Worm (Caenorhabditis elegans) whole organism, L2 larva: Measurements from ENCODE around the gene enu-3.5.

Source experiments
- C34F6.9 ChIP-seq: fragments of 150-350 bp; optimal IDR thresholded peaks from 2 replicates; lab custom pipeline; 2014; ENCODE audit warnings: missing biosample characterization, missing genetic modification characterization
- F13H6.1 ChIP-seq: sonication (generic microtip); optimal IDR thresholded peaks from 2 replicates; lab custom pipeline; 2016; ENCODE audit warnings: missing genetic modification characterization, missing compliant biosample characterization
- Y55F3AM.14 ChIP-seq: fragments of 200-800 bp; sonication (Bioruptor generic); optimal IDR thresholded peaks from 2 replicates; lab custom pipeline; 2018; ENCODE audit warnings: mild to moderate bottlenecking, missing genetic modification characterization, missing compliant biosample characterization
- ZK546.5 ChIP-seq: sonication (generic microtip); optimal IDR thresholded peaks from 2 replicates; lab custom pipeline; 2017; ENCODE audit warnings: missing biosample characterization, missing genetic modification characterization
- alr-1 ChIP-seq: fragments of 150-350 bp; optimal IDR thresholded peaks from 2 replicates; lab custom pipeline; 2014; ENCODE audit warnings: missing biosample characterization, missing genetic modification characterization
- aly-2 ChIP-seq: fragments of 150-350 bp; optimal IDR thresholded peaks from 2 replicates; lab custom pipeline; 2014; ENCODE audit warnings: missing biosample characterization, missing genetic modification characterization
- blmp-1 ChIP-seq: sonication (generic microtip); optimal IDR thresholded peaks from 2 replicates; lab custom pipeline; 2017; ENCODE audit warnings: missing genetic modification characterization, mild to moderate bottlenecking, missing compliant biosample characterization, antibody characterized with exemption, moderate library complexity; ENCODE audit not compliant: insufficient read depth
- ceh-16 ChIP-seq: fragments of 150-350 bp; optimal IDR thresholded peaks from 2 replicates; lab custom pipeline; 2014; ENCODE audit warnings: missing biosample characterization, missing genetic modification characterization
- ceh-82 ChIP-seq: fragments of 150-350 bp; optimal IDR thresholded peaks from 2 replicates; lab custom pipeline; 2014; ENCODE audit warnings: missing biosample characterization, missing genetic modification characterization
- crh-2 ChIP-seq: sonication (generic microtip); optimal IDR thresholded peaks from 2 replicates; lab custom pipeline; 2017; ENCODE audit warnings: missing biosample characterization, missing genetic modification characterization
- egl-27 ChIP-seq: sonication (generic microtip); optimal IDR thresholded peaks from 3 replicates; lab custom pipeline; 2017; ENCODE audit warnings: missing biosample characterization, missing genetic modification reagents, missing genetic modification characterization
- elt-3 ChIP-seq: sonication (generic microtip); optimal IDR thresholded peaks from 2 replicates; lab custom pipeline; 2017; ENCODE audit warnings: missing biosample characterization, missing genetic modification characterization
- fos-1 ChIP-seq: fragments of 150-350 bp; optimal IDR thresholded peaks from 2 replicates; lab custom pipeline; 2014; ENCODE audit warnings: missing biosample characterization, missing genetic modification characterization
- gmeb-1 ChIP-seq: fragments of 150-350 bp; optimal IDR thresholded peaks from 2 replicates; lab custom pipeline; 2014; ENCODE audit warnings: missing biosample characterization, missing genetic modification characterization
- lin-11 ChIP-seq: fragments of 150-350 bp; sonication (generic microtip); optimal IDR thresholded peaks from 2 replicates; lab custom pipeline; 2014; ENCODE audit warnings: missing biosample characterization, missing genetic modification characterization, inconsistent platforms, mixed read lengths
- lin-13 ChIP-seq: fragments of 150-350 bp; optimal IDR thresholded peaks from 2 replicates; lab custom pipeline; 2014; ENCODE audit warnings: missing biosample characterization, missing genetic modification reagents, missing genetic modification characterization
- lin-39 ChIP-seq: fragments of 150-350 bp; optimal IDR thresholded peaks from 2 replicates; lab custom pipeline; 2014; ENCODE audit warnings: missing biosample characterization, missing genetic modification reagents, missing genetic modification characterization
- lsy-2 ChIP-seq, 2 experiments: fragments of 150-350 bp in 1 of 2; sonication (generic microtip) in 1 of 2; optimal IDR thresholded peaks; 2 replicates each; lab custom pipeline; 2014 to 2017; ENCODE audit warnings: missing biosample characterization in 2 of 2, missing genetic modification characterization in 2 of 2
- mbf-1 ChIP-seq: sonication (generic microtip); optimal IDR thresholded peaks from 2 replicates; lab custom pipeline; 2017; ENCODE audit warnings: missing biosample characterization, missing genetic modification characterization
- nhr-10 ChIP-seq: sonication (generic microtip); optimal IDR thresholded peaks from 2 replicates; lab custom pipeline; 2017; ENCODE audit warnings: missing biosample characterization, missing genetic modification characterization
- nhr-11 ChIP-seq: fragments of 150-350 bp; optimal IDR thresholded peaks from 2 replicates; lab custom pipeline; 2014; ENCODE audit warnings: missing biosample characterization, missing genetic modification characterization
- nhr-12 ChIP-seq: fragments of 150-350 bp; optimal IDR thresholded peaks from 2 replicates; lab custom pipeline; 2014; ENCODE audit warnings: missing biosample characterization, missing genetic modification characterization
- nhr-129 ChIP-seq: fragments of 150-350 bp; optimal IDR thresholded peaks from 2 replicates; lab custom pipeline; 2014; ENCODE audit warnings: missing biosample characterization, missing genetic modification characterization
- nhr-237 ChIP-seq: fragments of 150-350 bp; optimal IDR thresholded peaks from 2 replicates; lab custom pipeline; 2014; ENCODE audit warnings: missing biosample characterization, missing genetic modification characterization
- nhr-6 ChIP-seq: fragments of 150-350 bp; optimal IDR thresholded peaks from 2 replicates; lab custom pipeline; 2014; ENCODE audit warnings: missing biosample characterization, missing genetic modification characterization
- nhr-77 ChIP-seq: fragments of 150-350 bp; optimal IDR thresholded peaks from 2 replicates; lab custom pipeline; 2014; ENCODE audit warnings: missing biosample characterization, missing genetic modification characterization
- skn-1 ChIP-seq: sonication (generic microtip); optimal IDR thresholded peaks from 2 replicates; lab custom pipeline; 2017; ENCODE audit warnings: missing biosample characterization, missing genetic modification characterization
- sma-3 ChIP-seq: sonication (generic microtip); optimal IDR thresholded peaks from 2 replicates; lab custom pipeline; 2016; ENCODE audit warnings: missing genetic modification reagents, missing genetic modification characterization, missing compliant biosample characterization
- snpc-4 ChIP-seq: fragments of 150-350 bp; optimal IDR thresholded peaks from 2 replicates; lab custom pipeline; 2014; ENCODE audit warnings: missing biosample characterization, missing genetic modification characterization
- unc-39 ChIP-seq: fragments of 150-350 bp; optimal IDR thresholded peaks from 2 replicates; lab custom pipeline; 2014; ENCODE audit warnings: missing biosample characterization, missing genetic modification characterization
- unc-55 ChIP-seq: fragments of 150-350 bp; sonication (generic microtip); optimal IDR thresholded peaks from 3 replicates; lab custom pipeline; 2014; ENCODE audit warnings: missing biosample characterization, missing genetic modification reagents, missing genetic modification characterization
- zag-1 ChIP-seq: fragments of 150-350 bp; optimal IDR thresholded peaks from 2 replicates; lab custom pipeline; 2014; ENCODE audit warnings: missing biosample characterization, missing genetic modification characterization
- ztf-1 ChIP-seq: fragments of 200-800 bp; sonication (Bioruptor generic); conservative IDR thresholded peaks from 2 replicates; pipeline ENCODE4 v1.3.6; 2022; ENCODE audit warnings: missing genetic modification characterization, missing compliant biosample characterization
- ztf-11 ChIP-seq: sonication (generic microtip); optimal IDR thresholded peaks from 2 replicates; lab custom pipeline; 2017; ENCODE audit warnings: missing biosample characterization, missing genetic modification characterization
- ztf-4 ChIP-seq: fragments of 150-350 bp; optimal IDR thresholded peaks from 2 replicates; lab custom pipeline; 2014; ENCODE audit warnings: missing biosample characterization, missing genetic modification characterization

The enu-3.5 gene

ce11 chrIII:12917852-12918251 is 39.9 kb downstream of the enu-3.5 start:
- TF ChIP-seq fos-1 (tag; lab: Kevin White, UChicago) (peak; percentile 47), ceh-82 (tag; lab: Kevin White, UChicago) (no peak), nhr-6 (tag; lab: Kevin White, UChicago) (no peak), aly-2 (tag; lab: Kevin White, UChicago) (no peak), crh-2 (peak; percentile 2), nhr-12 (no peak), alr-1 (tag; lab: Kevin White, UChicago) (no peak), mbf-1 (tag; lab: Kevin White, UChicago) (no peak), snpc-4 (tag; lab: Kevin White, UChicago) (no peak), egl-27 (tag; lab: Kevin White, UChicago) (no peak), ceh-16 (no peak), ztf-4 (tag; lab: Kevin White, UChicago) (no peak), F13H6.1 (tag; lab: Kevin White, UChicago) (no peak), blmp-1 (tag; lab: Kevin White, UChicago) (no peak), ztf-1 (GFP tag; lab: Robert Waterston, UW) (no peak)
- TF ChIP-seq, all 48 proteins: peak for 2

DNA sequence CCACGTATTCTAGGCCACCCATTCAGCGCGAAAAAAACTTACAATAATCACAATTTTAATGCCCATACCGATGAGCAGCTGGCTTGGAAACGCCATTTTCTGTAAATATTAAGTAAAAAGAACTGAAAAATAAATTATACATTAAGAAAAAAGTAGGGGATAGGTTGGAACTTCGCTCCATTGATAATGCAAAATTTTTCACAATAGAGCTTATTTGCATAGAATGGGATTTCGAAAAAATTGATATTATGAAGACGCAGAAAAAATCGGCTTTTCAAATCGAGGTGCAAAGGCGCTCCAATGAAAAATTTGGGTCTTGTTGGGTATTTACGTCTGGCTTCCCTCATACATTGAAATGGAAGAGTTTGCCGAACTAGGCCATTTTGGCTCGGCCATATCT is 40.6 kb downstream of the enu-3.5 start, which contains the start of gene Y37D8A.16:
Gene Y37D8A.16, minus strand, starts transcription at position 101 of the 400 bp plus-strand sequence.
- no peak for TF ChIP-seq lin-13
- TF ChIP-seq nhr-237 (tag; lab: Kevin White, UChicago): no peak

ce11 chrIII:12919882-12920281 is 41.9 kb downstream of the enu-3.5 start:
- no peak for TF ChIP-seq lin-39 (tag; lab: Kevin White, UChicago)
- TF ChIP-seq mbf-1 (tag; lab: Kevin White, UChicago): no peak
- peak; percentile 63 for TF ChIP-seq F13H6.1 (tag; lab: Kevin White, UChicago)
- no peak for TF ChIP-seq lin-11 (tag; lab: Kevin White, UChicago)
- TF ChIP-seq ztf-4 (tag; lab: Kevin White, UChicago): no peak
- no peak for TF ChIP-seq zag-1 (tag; lab: Kevin White, UChicago)
- peak; percentile 95 for TF ChIP-seq fos-1 (tag; lab: Kevin White, UChicago)
- TF ChIP-seq ceh-16: no peak
- no peak for TF ChIP-seq ztf-11 (tag; lab: Kevin White, UChicago)
- no peak for TF ChIP-seq nhr-11 (tag; lab: Kevin White, UChicago)
- TF ChIP-seq gmeb-1 (tag; lab: Kevin White, UChicago): peak; percentile 15
- no peak for TF ChIP-seq Y55F3AM.14 (GFP tag; lab: Kevin White, UChicago)
- no peak for TF ChIP-seq nhr-10 (tag; lab: Kevin White, UChicago)
- TF ChIP-seq lin-13: no peak
- no peak for TF ChIP-seq nhr-237 (tag; lab: Kevin White, UChicago)
- TF ChIP-seq nhr-129 (tag; lab: Kevin White, UChicago): peak; percentile 59
- TF ChIP-seq ztf-1 (GFP tag; lab: Robert Waterston, UW): no peak
- no peak for TF ChIP-seq sma-3 (GFP tag; lab: Kevin White, UChicago)
- no peak for TF ChIP-seq nhr-77 (tag; lab: Kevin White, UChicago)
- TF ChIP-seq, all 48 proteins: peak for 4

- TF ChIP-seq nhr-11 (tag; lab: Kevin White, UChicago): no peak
- TF ChIP-seq nhr-12: no peak
- TF ChIP-seq nhr-237 (tag; lab: Kevin White, UChicago): no peak
- TF ChIP-seq unc-39 (tag; lab: Kevin White, UChicago): no peak
- no peak for TF ChIP-seq ZK546.5 (tag; lab: Kevin White, UChicago)
- no peak for TF ChIP-seq C34F6.9
- no peak for TF ChIP-seq elt-3
- TF ChIP-seq nhr-129 (tag; lab: Kevin White, UChicago): no peak
- no peak for TF ChIP-seq egl-27 (tag; lab: Kevin White, UChicago)
- TF ChIP-seq skn-1: no peak
Measured at ce11 chrIII:12920810-12921209, 42.8 kb downstream of the enu-3.5 start.

DNA sequence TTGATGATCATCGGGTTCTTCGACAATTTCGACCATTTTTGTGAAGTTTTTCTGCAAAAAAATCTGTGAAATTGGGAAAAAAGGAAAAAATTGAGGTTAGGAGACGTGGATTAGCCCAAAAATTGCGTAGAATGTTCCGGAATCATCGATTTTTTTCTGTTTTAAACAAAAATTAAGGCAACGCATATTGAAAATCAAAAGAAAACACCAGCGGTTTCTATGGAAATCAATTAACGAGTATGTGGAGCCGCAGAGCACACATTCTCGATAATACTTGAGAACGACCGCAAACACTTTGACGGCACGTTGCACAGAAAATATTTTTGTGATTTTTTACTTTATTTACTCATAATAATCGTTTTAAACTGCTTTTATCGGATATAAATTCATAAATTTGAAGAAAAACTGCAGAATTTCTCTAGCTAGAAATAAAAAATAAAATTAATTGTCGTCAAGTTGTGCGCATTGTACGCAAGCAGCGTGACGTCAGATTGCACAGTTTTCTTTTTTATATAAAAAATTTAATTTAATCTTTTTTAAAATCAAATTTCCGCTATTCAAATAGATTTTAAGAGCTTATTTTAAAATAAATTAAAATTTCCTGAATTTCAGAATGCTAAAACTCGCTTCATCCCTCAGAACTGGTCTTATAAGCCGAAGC is 48.1 kb downstream of the enu-3.5 start, which contains the start of the genes npp-25 and mrps-10:
Gene npp-25, minus strand, starts transcription at position 51 of the 661 bp plus-strand sequence.
Gene mrps-10, plus strand, starts transcription at position 611 of the 661 bp plus-strand sequence.
- TF ChIP-seq C34F6.9 (peak; percentile 40), unc-55 (GFP tag; lab: Kevin White, UChicago) (peak; percentile 28), fos-1 (tag; lab: Kevin White, UChicago) (peak; percentile 29), lin-13 (peak; percentile 52), alr-1 (tag; lab: Kevin White, UChicago) (no peak), lsy-2 (tag; optimal IDR thresholded peaks at IDR 0.05; lab: Kevin White, UChicago) (peak in 1 of 2 experiments; percentile 72)
